Worm (Caenorhabditis elegans): ENCODE results near the gene coa-4.

The coa-4 gene

ce11 chrIV:9310935-9311566 is 24.4 kb downstream of the coa-4 start (continued):
- TF ChIP-seq nhr-25 (tag; optimal IDR thresholded peaks at IDR 0.05; ENCODE audit: borderline replicate concordance, insufficient read depth) (no peak), spr-3 (GFP tag; optimal IDR thresholded peaks at IDR 0.05) (no peak), php-3 (GFP tag; IDR thresholded peaks at IDR 0.05) (0 out of 2 replicates have a peak, but pooled peaks have one; percentile 32), F37D6.2 (tag; optimal IDR thresholded peaks at IDR 0.05) (no peak), dve-1 (tag; optimal IDR thresholded peaks at IDR 0.05; ENCODE audit: insufficient read depth) (no peak), nhr-111 (GFP tag; optimal IDR thresholded peaks at IDR 0.05) (no peak), Y5F2A.4 (GFP tag; optimal IDR thresholded peaks at IDR 0.05) (no peak), zag-1 (tag; optimal IDR thresholded peaks at IDR 0.05) (no peak), zip-11 (GFP tag; IDR thresholded peaks at IDR 0.05) (no peak), fkh-10 (GFP tag; optimal IDR thresholded peaks at IDR 0.05) (no peak), egl-43 (GFP tag; IDR thresholded peaks at IDR 0.05) (no peak), T26A8.4 (GFP tag; IDR thresholded peaks at IDR 0.05) (no peak), tag-97 (GFP tag; IDR thresholded peaks at IDR 0.05) (no peak), mes-2 (tag; optimal IDR thresholded peaks at IDR 0.05; ENCODE audit: poor library complexity, severe bottlenecking) (no peak), madf-9 (GFP tag; conservative IDR thresholded peaks at IDR 0.05) (no peak), skn-1 (tag; optimal IDR thresholded peaks at IDR 0.05) (no peak), tra-1 (GFP tag; IDR thresholded peaks at IDR 0.05) (no peak), lin-38 (GFP tag; IDR thresholded peaks at IDR 0.05) (no peak), arid-1 (GFP tag; conservative IDR thresholded peaks at IDR 0.05) (no peak), jun-1 (tag; optimal IDR thresholded peaks at IDR 0.05) (no peak), daf-16 (GFP tag; optimal IDR thresholded peaks at IDR 0.05) (no peak), daf-16 (tag; optimal IDR thresholded peaks at IDR 0.05) (peak; percentile 62), hif-1 (tag; optimal IDR thresholded peaks at IDR 0.05) (no peak), mdl-1 (tag; optimal IDR thresholded peaks at IDR 0.05) (peak in 1 of 2 experiments; percentile 43), rbr-2 (tag; optimal IDR thresholded peaks at IDR 0.05) (no peak), unc-130 (GFP tag; optimal IDR thresholded peaks at IDR 0.05) (no peak), lin-39 (tag; optimal IDR thresholded peaks at IDR 0.05) (no peak), nhr-28 (tag; optimal IDR thresholded peaks at IDR 0.05) (peak; percentile 71), mxl-2 (GFP tag; conservative IDR thresholded peaks at IDR 0.05) (no peak), aly-2 (tag; optimal IDR thresholded peaks at IDR 0.05) (no peak), lin-29 (GFP tag; IDR thresholded peaks at IDR 0.05) (no peak), hmg-1.1 (GFP tag; IDR thresholded peaks at IDR 0.05) (no peak), lsy-2 (tag; optimal IDR thresholded peaks at IDR 0.05) (no peak), nhr-77 (tag; optimal IDR thresholded peaks at IDR 0.05) (peak; percentile 74), T20F7.1 (GFP tag; optimal IDR thresholded peaks at IDR 0.05) (peak; percentile 13), F49E8.2 (tag; optimal IDR thresholded peaks at IDR 0.05; ENCODE audit: borderline replicate concordance) (no peak)

DNA sequence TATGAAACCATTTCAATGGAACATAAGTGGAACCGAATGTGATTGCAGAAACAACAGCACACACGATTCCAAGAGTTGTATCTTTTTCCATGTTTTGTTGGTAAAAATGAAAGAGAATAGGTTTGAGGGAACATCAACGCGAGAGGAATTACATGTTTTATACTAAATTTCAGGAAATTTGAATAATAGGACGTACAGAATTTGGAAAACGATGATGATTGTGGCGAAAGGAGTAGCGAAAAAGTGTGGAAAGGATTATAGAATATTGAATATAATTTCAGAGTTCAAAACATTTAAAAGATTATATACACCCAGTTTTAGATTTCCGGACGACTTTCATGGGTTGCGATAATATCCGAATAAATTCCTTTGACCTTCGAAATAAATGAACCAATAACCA is 26.4 kb downstream of the coa-4 start, which contains the start of gene F49C12.6:
Gene F49C12.6 (minus strand): TSS at position 101 of the 400 bp plus-strand sequence.
- TF ChIP-seq sdz-12 (GFP tag; optimal IDR thresholded peaks at IDR 0.05) = no peak
- no peak for TF ChIP-seq Y48G9A.11 (GFP tag; IDR thresholded peaks at IDR 0.05)
- no peak for TF ChIP-seq aha-1 (tag)
- no peak for TF ChIP-seq spr-1 (tag; optimal IDR thresholded peaks at IDR 0.05)
- TF ChIP-seq zip-11 (GFP tag; IDR thresholded peaks at IDR 0.05) = no peak
- no peak for TF ChIP-seq lin-38 (GFP tag; IDR thresholded peaks at IDR 0.05)

Measured in whole organism, L4 larva.